Worm (Caenorhabditis elegans): Measurements from ENCODE around the gene B0393.5.
A peak's percentile ranks its signal among the peaks of the same experiment; 100 is the strongest.

Gene B0393.5

ce11 chrIII:4754001-4754561 is 11.5 kb upstream of the B0393.5 start, which contains the start of the genes rps-0 and rbg-3:
Gene rps-0, minus strand, starts transcription at chrIII:4754051.
Gene rbg-3, plus strand, starts transcription at chrIII:4754424.
- TF ChIP-seq nfyb-1 (GFP tag; IDR thresholded peaks at IDR 0.05) (peak; percentile 86), F55B11.4 (tag; optimal IDR thresholded peaks at IDR 0.05; ENCODE audit: borderline replicate concordance, insufficient read depth) (no peak), unc-62 (GFP tag; optimal IDR thresholded peaks at IDR 0.05) (no peak), dpl-1 (GFP tag; optimal IDR thresholded peaks at IDR 0.05) (peak; percentile 75), chd-7 (tag; optimal IDR thresholded peaks at IDR 0.05) (no peak), let-607 (tag; optimal IDR thresholded peaks at IDR 0.05) (peak in 1 of 2 experiments; percentile 74), zim-3 (tag; optimal IDR thresholded peaks at IDR 0.05) (no peak), unc-130 (GFP tag; optimal IDR thresholded peaks at IDR 0.05) (peak; percentile 44), aptf-3 (GFP tag; IDR thresholded peaks at IDR 0.05) (no peak), C17E4.6 (GFP tag; IDR thresholded peaks at IDR 0.05) (peak; percentile 46; the same call in 1 of the 2 replicates), K11D2.4 (GFP tag; IDR thresholded peaks at IDR 0.05) (peak; percentile 76), ztf-22 (GFP tag; optimal IDR thresholded peaks at IDR 0.05) (no peak), snpc-1.1 (tag; optimal IDR thresholded peaks at IDR 0.05; ENCODE audit: insufficient read depth) (peak; percentile 13), snpc-1.3 (tag; optimal IDR thresholded peaks at IDR 0.05; ENCODE audit: insufficient read depth) (peak; percentile 87), snpc-3.4 (tag; optimal IDR thresholded peaks at IDR 0.05) (peak; percentile 91), Y95B8A.8 (GFP tag; IDR thresholded peaks at IDR 0.05) (0 out of 2 replicates have a peak, but pooled peaks have one; percentile 30), ztf-25 (GFP tag; IDR thresholded peaks at IDR 0.05) (no peak), mcd-1 (GFP tag; IDR thresholded peaks at IDR 0.05) (peak; percentile 83), gei-17 (GFP tag; optimal IDR thresholded peaks at IDR 0.05) (no peak), nhr-179 (tag; optimal IDR thresholded peaks at IDR 0.05) (no peak), attf-5 (GFP tag; optimal IDR thresholded peaks at IDR 0.05) (peak; percentile 93), pha-4 (tag; optimal IDR thresholded peaks at IDR 0.05) (peak; percentile 84), F33H1.4 (GFP tag; IDR thresholded peaks at IDR 0.05) (peak; percentile 99), madf-10 (tag; optimal IDR thresholded peaks at IDR 0.05) (peak; percentile 77), somi-1 (GFP tag; optimal IDR thresholded peaks at IDR 0.05) (peak; percentile 24), rpc-1 (optimal IDR thresholded peaks at IDR 0.05) (no peak), rpc-1 (tag; optimal IDR thresholded peaks at IDR 0.05) (no peak), attf-6 (GFP tag; IDR thresholded peaks at IDR 0.05) (no peak), ceh-27 (GFP tag; optimal IDR thresholded peaks at IDR 0.05) (peak; percentile 74), dox-1 (GFP tag; IDR thresholded peaks at IDR 0.05) (peak; percentile 87), ztf-28 (GFP tag; IDR thresholded peaks at IDR 0.05) (0 out of 2 replicates have a peak, but pooled peaks have one; percentile 30), lin-40 (tag; optimal IDR thresholded peaks at IDR 0.05) (peak; percentile 85), cebp-2 (GFP tag; IDR thresholded peaks at IDR 0.05) (no peak), nfya-1 (tag; optimal IDR thresholded peaks at IDR 0.05; ENCODE audit: borderline replicate concordance, insufficient read depth) (no peak), lir-1 (GFP tag; conservative IDR thresholded peaks at IDR 0.05) (0 out of 2 replicates have a peak, but pooled peaks have one; percentile 22), B0035.1 (tag; optimal IDR thresholded peaks at IDR 0.05) (no peak), F37B4.10 (GFP tag; IDR thresholded peaks at IDR 0.05) (no peak), ztf-3 (GFP tag; optimal IDR thresholded peaks at IDR 0.05) (no peak), F23B12.7 (tag; optimal IDR thresholded peaks at IDR 0.05; ENCODE audit: insufficient read depth) (peak; percentile 94), T26A5.8 (tag; optimal IDR thresholded peaks at IDR 0.05) (no peak), attf-3 (GFP tag; conservative IDR thresholded peaks at IDR 0.05) (peak; percentile 48; the same call in 1 of the 2 replicates), ccch-3 (GFP tag; optimal IDR thresholded peaks at IDR 0.05) (no peak), F10E7.11 (tag; optimal IDR thresholded peaks at IDR 0.05) (no peak), atf-7 (tag; optimal IDR thresholded peaks at IDR 0.05) (no peak), ets-4 (GFP tag; optimal IDR thresholded peaks at IDR 0.05) (no peak), egrh-3 (GFP tag; IDR thresholded peaks at IDR 0.05) (no peak), repo-1 (tag; optimal IDR thresholded peaks at IDR 0.05) (no peak)
